Fruit fly (Drosophila melanogaster): Measurements from ENCODE around the gene Tak1.

Gene Tak1

DNA sequence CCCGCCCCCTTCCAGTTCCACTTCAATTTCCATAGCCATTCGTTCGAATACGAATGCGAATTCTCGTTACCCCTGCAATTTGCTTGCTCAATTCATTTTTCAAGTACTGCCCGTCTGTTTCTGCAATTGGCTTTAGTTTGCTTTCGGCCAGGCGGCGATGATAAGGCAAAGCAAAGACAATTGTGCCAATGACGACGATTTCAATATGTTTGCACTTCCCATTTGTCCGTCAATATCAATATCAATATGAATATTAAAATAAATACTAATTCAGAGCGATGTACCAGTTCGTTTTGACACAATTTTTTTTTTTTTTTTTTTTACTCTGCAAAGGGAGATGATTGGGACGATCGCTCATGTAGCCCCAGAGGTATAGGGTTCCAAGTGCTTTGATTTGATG, 18.8 kb downstream of the Tak1 start (continued):
- TF ChIP-seq Fer3 (tag; optimal IDR thresholded peaks at IDR 0.05), result peak; percentile 18
- peak; percentile 49 for TF ChIP-seq PHDP (tag; optimal IDR thresholded peaks at IDR 0.05)
- TF ChIP-seq CG2120 (GFP tag; optimal IDR thresholded peaks at IDR 0.05), result no peak
- TF ChIP-seq Blimp-1 (GFP tag; optimal IDR thresholded peaks at IDR 0.05), result peak; percentile 50
- no peak for TF ChIP-seq Ets65A (GFP tag)
- TF ChIP-seq ERR (GFP tag; optimal IDR thresholded peaks at IDR 0.05), result no peak
- TF ChIP-seq Oli (tag; optimal IDR thresholded peaks at IDR 0.05), result peak; percentile 12
- no peak for TF ChIP-seq H2.0 (GFP tag; IDR thresholded peaks at IDR 0.05)
- peak; percentile 27 for TF ChIP-seq CG15269 (tag; optimal IDR thresholded peaks at IDR 0.05)
- peak; percentile 30; the same call in 1 of the 2 replicates for TF ChIP-seq CG14441 (GFP tag; IDR thresholded peaks at IDR 0.05)
- no peak for TF ChIP-seq CG7745 (tag; optimal IDR thresholded peaks at IDR 0.05)
- TF ChIP-seq CG31224 (GFP tag; IDR thresholded peaks at IDR 0.05), result no peak
- no peak for TF ChIP-seq CG12744 (GFP tag; optimal IDR thresholded peaks at IDR 0.05)
- peak; percentile 50; the same call in 1 of the 2 replicates for TF ChIP-seq vvl (GFP tag; IDR thresholded peaks at IDR 0.05)
- TF ChIP-seq CG15514 (GFP tag; optimal IDR thresholded peaks at IDR 0.05), result peak; percentile 32
- TF ChIP-seq CG11247 (GFP tag; IDR thresholded peaks at IDR 0.05), result peak; percentile 51
- no peak for TF ChIP-seq Dbx (GFP tag; IDR thresholded peaks at IDR 0.05)
- TF ChIP-seq CG14014 (GFP tag; IDR thresholded peaks at IDR 0.05), result peak; percentile 38; the same call in 1 of the 2 replicates
- peak; percentile 12 for TF ChIP-seq CG8281 (tag; optimal IDR thresholded peaks at IDR 0.05)
- no peak for TF ChIP-seq D19A (tag; optimal IDR thresholded peaks at IDR 0.05)
- TF ChIP-seq CG14710 (tag; optimal IDR thresholded peaks at IDR 0.05), result peak; percentile 6
- TF ChIP-seq CG8290 (GFP tag; optimal IDR thresholded peaks at IDR 0.05), result peak; percentile 7
- peak in 1 of 2 experiments; percentile 15 for TF ChIP-seq CG8290 (tag; optimal IDR thresholded peaks at IDR 0.05)
- peak; percentile 33; the same call in 1 of the 3 replicates for TF ChIP-seq Mrtf (GFP tag; IDR thresholded peaks at IDR 0.05)
- TF ChIP-seq D (optimal IDR thresholded peaks at IDR 0.05), result no peak
- TF ChIP-seq D (GFP tag; optimal IDR thresholded peaks at IDR 0.05), result peak; percentile 31
- TF ChIP-seq caup (GFP tag; optimal IDR thresholded peaks at IDR 0.05; ENCODE audit: severe bottlenecking), result peak; percentile 31
- no peak for TF ChIP-seq pho (GFP tag; optimal IDR thresholded peaks at IDR 0.05)
- TF ChIP-seq CG17359 (tag; optimal IDR thresholded peaks at IDR 0.05), result peak; percentile 81
- TF ChIP-seq bsh (GFP tag; optimal IDR thresholded peaks at IDR 0.05), result peak in 1 of 2 experiments; percentile 64
- no peak for TF ChIP-seq CG15601 (tag; optimal IDR thresholded peaks at IDR 0.05)
- TF ChIP-seq MTF-1 (GFP tag; optimal IDR thresholded peaks at IDR 0.05; ENCODE audit: borderline replicate concordance), result peak; percentile 3
- no peak for TF ChIP-seq so (GFP tag; IDR thresholded peaks at IDR 0.05)
- peak; percentile 65; the same call in 1 of the 3 replicates for TF ChIP-seq gce (GFP tag; IDR thresholded peaks at IDR 0.05)
- peak; percentile 17 for TF ChIP-seq tin (GFP tag; optimal IDR thresholded peaks at IDR 0.05)
- TF ChIP-seq CG7786 (GFP tag; optimal IDR thresholded peaks at IDR 0.05), result no peak
- no peak for TF ChIP-seq chn (GFP tag; optimal IDR thresholded peaks at IDR 0.05)
- TF ChIP-seq Hmr (GFP tag; optimal IDR thresholded peaks at IDR 0.05), result peak; percentile 44
- peak; percentile 45 for TF ChIP-seq nau (GFP tag; optimal IDR thresholded peaks at IDR 0.05)
- TF ChIP-seq CG2116 (GFP tag; optimal IDR thresholded peaks at IDR 0.05), result peak; percentile 7
- peak; percentile 17 for TF ChIP-seq CG15696 (tag; optimal IDR thresholded peaks at IDR 0.05)
- TF ChIP-seq CG2678 (tag; optimal IDR thresholded peaks at IDR 0.05), result peak; percentile 54
- no peak for TF ChIP-seq CG3281 (GFP tag; optimal IDR thresholded peaks at IDR 0.05)
- TF ChIP-seq az2 (GFP tag; optimal IDR thresholded peaks at IDR 0.05), result no peak
- TF ChIP-seq CG7839 (tag; optimal IDR thresholded peaks at IDR 0.05), result peak; percentile 5
- peak; percentile 62; the same call in 1 of the 2 replicates for TF ChIP-seq CG11696 (GFP tag; IDR thresholded peaks at IDR 0.05)
- peak; percentile 37 for TF ChIP-seq Sox100B (GFP tag; optimal IDR thresholded peaks at IDR 0.05)
- TF ChIP-seq CG11504 (tag; optimal IDR thresholded peaks at IDR 0.05), result peak; percentile 53
- TF ChIP-seq Lhr (GFP tag; optimal IDR thresholded peaks at IDR 0.05), result peak; percentile 13
- peak; percentile 3 for TF ChIP-seq CG18262 (tag; optimal IDR thresholded peaks at IDR 0.05)
- TF ChIP-seq CG9215 (GFP tag; IDR thresholded peaks at IDR 0.05), result no peak
